Fruit fly (Drosophila melanogaster): ENCODE measurements around the gene Dci.

The Dci gene

DNA sequence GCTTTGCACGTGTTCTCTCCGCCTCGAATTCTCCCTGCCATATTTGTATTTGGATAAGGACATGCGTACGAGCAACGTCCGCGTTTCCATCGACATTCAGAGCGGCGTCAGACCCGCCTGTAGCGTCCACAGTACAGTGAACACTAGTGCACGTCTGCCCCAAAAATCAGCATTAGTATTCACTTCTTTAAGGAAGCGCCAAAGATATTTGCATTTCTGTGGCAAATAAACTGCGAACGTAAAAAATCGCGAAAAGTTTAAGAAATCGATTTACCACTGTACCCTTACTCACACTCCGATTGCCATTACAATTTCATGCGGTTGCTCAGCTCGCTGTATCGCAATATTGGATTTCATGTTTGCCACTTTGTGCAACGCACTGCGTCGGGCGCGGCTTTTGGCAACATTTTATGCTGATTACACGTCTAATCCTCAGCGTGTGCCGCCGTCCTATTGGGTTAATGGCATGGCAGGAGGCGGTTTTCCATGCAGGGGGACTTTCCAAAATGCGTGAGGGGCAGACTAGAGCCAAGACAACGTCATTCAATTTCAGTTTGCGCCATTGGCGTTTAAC lies 48.4 kb upstream of the Dci start (continued):
- TF ChIP-seq CG11695 (GFP tag; IDR thresholded peaks at IDR 0.05) (peak; percentile 92), CG2712 (tag; optimal IDR thresholded peaks at IDR 0.05) (peak; percentile 85), CG8944 (GFP tag; optimal IDR thresholded peaks at IDR 0.05) (peak; percentile 89), da (GFP tag; optimal IDR thresholded peaks at IDR 0.05) (peak; percentile 69), CG12391 (tag; optimal IDR thresholded peaks at IDR 0.05) (peak; percentile 86), CG32767 (GFP tag; IDR thresholded peaks at IDR 0.05) (peak; percentile 80), danr (GFP tag; IDR thresholded peaks at IDR 0.05) (peak; percentile 83), MESR4 (GFP tag; optimal IDR thresholded peaks at IDR 0.05) (peak; percentile 27), CG4282 (GFP tag; optimal IDR thresholded peaks at IDR 0.05) (peak; percentile 54), Nf-YC (tag; optimal IDR thresholded peaks at IDR 0.05) (peak; percentile 61), shn (GFP tag; optimal IDR thresholded peaks at IDR 0.05) (peak; percentile 76), CG1832 (GFP tag; optimal IDR thresholded peaks at IDR 0.05) (no peak), Eip74EF (GFP tag; optimal IDR thresholded peaks at IDR 0.05) (peak in 1 of 2 experiments; percentile 56), kay (GFP tag; optimal IDR thresholded peaks at IDR 0.05) (peak; percentile 78), Asciz (GFP tag; optimal IDR thresholded peaks at IDR 0.05) (peak; percentile 60), pum (GFP tag; optimal IDR thresholded peaks at IDR 0.05) (peak; percentile 83), ab (GFP tag; optimal IDR thresholded peaks at IDR 0.05) (peak; percentile 68), Abd-B (GFP tag; optimal IDR thresholded peaks at IDR 0.05) (peak; percentile 81), CG18262 (tag; optimal IDR thresholded peaks at IDR 0.05) (peak; percentile 80), Ravus (GFP tag; IDR thresholded peaks at IDR 0.05) (peak; percentile 49), otp (GFP tag; IDR thresholded peaks at IDR 0.05) (peak; percentile 92), luna (GFP tag; optimal IDR thresholded peaks at IDR 0.05) (peak; percentile 67), CG17186 (GFP tag; optimal IDR thresholded peaks at IDR 0.05) (peak; percentile 59), Doc3 (GFP tag; IDR thresholded peaks at IDR 0.05; ENCODE audit: partially characterized antibody) (no peak), so (GFP tag; IDR thresholded peaks at IDR 0.05) (peak; percentile 91), CG4730 (GFP tag; IDR thresholded peaks at IDR 0.05) (peak; percentile 74), psq (GFP tag; optimal IDR thresholded peaks at IDR 0.05) (peak; percentile 47), Ptx1 (GFP tag; IDR thresholded peaks at IDR 0.05) (peak; percentile 92), CG10979 (tag; optimal IDR thresholded peaks at IDR 0.05) (peak; percentile 81), Aef1 (GFP tag; IDR thresholded peaks at IDR 0.05) (peak; percentile 90), CG7928 (GFP tag; optimal IDR thresholded peaks at IDR 0.05) (peak; percentile 45), CG8924 (tag; optimal IDR thresholded peaks at IDR 0.05) (peak; percentile 83), Fer2 (tag; optimal IDR thresholded peaks at IDR 0.05) (peak; percentile 55), BtbVII (GFP tag; optimal IDR thresholded peaks at IDR 0.05) (peak; percentile 85), tup (GFP tag; optimal IDR thresholded peaks at IDR 0.05) (peak; percentile 91), ase (GFP tag; IDR thresholded peaks at IDR 0.05) (peak; percentile 89), exex (tag; optimal IDR thresholded peaks at IDR 0.05) (peak; percentile 25), al (GFP tag; IDR thresholded peaks at IDR 0.05) (peak; percentile 63), CG2129 (GFP tag; IDR thresholded peaks at IDR 0.05; ENCODE audit: partially characterized antibody) (no peak), CG8290 (GFP tag; optimal IDR thresholded peaks at IDR 0.05) (peak; percentile 82), CG8290 (tag; optimal IDR thresholded peaks at IDR 0.05) (peak; percentile 25 to 98), HLH54F (GFP tag; optimal IDR thresholded peaks at IDR 0.05) (peak; percentile 84), Gug (GFP tag; IDR thresholded peaks at IDR 0.05) (peak; percentile 94), Dip3 (GFP tag; optimal IDR thresholded peaks at IDR 0.05) (peak; percentile 82), CG33557 (GFP tag; optimal IDR thresholded peaks at IDR 0.05) (peak; percentile 71), CG16863 (GFP tag; optimal IDR thresholded peaks at IDR 0.05) (peak; percentile 90), CG1647 (GFP tag; optimal IDR thresholded peaks at IDR 0.05) (peak; percentile 89), lmd (GFP tag; IDR thresholded peaks at IDR 0.05) (peak; percentile 86), Hr78 (GFP tag; optimal IDR thresholded peaks at IDR 0.05) (peak in 1 of 2 experiments; percentile 56), crc (GFP tag; optimal IDR thresholded peaks at IDR 0.05) (peak; percentile 75)

Measured in whole organism, embryonic.